Worm (Caenorhabditis elegans): Measurements from ENCODE around the gene srab-13.

srab-13 gene

DNA sequence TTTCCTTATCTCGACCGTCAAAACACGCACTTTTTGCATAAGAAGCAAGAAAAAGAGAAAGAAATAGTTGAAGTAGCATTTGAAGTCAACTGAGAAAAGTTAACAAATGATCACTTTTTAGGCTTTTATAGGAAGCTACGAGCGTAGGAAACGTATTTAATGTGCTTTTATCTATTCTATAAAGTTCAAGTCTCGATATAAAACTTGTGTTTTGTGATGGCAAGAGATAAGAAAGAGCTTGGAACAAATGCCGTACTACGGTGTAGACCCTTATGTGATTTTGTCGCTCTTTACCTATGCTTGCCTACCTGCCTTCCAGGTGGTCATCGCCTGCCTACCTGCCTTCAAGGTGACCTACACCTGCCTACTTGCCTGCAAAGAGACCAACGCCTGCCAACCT is 23.5 kb downstream of the srab-13 start, which contains the start of gene clec-206:
TSS of gene clec-206 (minus strand) at position 101 of the 400 bp plus-strand sequence.
- TF ChIP-seq drap-1 (GFP tag; optimal IDR thresholded peaks at IDR 0.05), result no peak
- no peak for TF ChIP-seq sem-2 (GFP tag; optimal IDR thresholded peaks at IDR 0.05)
- no peak for TF ChIP-seq ceh-43 (GFP tag; optimal IDR thresholded peaks at IDR 0.05)
- no peak for TF ChIP-seq lin-13 (tag; optimal IDR thresholded peaks at IDR 0.05)
- TF ChIP-seq nhr-237 (tag; optimal IDR thresholded peaks at IDR 0.05), result no peak
- TF ChIP-seq unc-39 (tag; optimal IDR thresholded peaks at IDR 0.05), result no peak
- TF ChIP-seq sptf-1 (tag; optimal IDR thresholded peaks at IDR 0.05), result no peak
- TF ChIP-seq tbx-8 (GFP tag; optimal IDR thresholded peaks at IDR 0.05), result no peak
- no peak for TF ChIP-seq cnd-1 (tag; optimal IDR thresholded peaks at IDR 0.05)
- no peak for TF ChIP-seq ztf-11 (tag; optimal IDR thresholded peaks at IDR 0.05)
- TF ChIP-seq ham-2 (GFP tag; optimal IDR thresholded peaks at IDR 0.05), result no peak
- TF ChIP-seq M03D4.4 (tag; optimal IDR thresholded peaks at IDR 0.05), result no peak
- no peak for TF ChIP-seq zip-8 (tag; optimal IDR thresholded peaks at IDR 0.05)
- no peak for TF ChIP-seq mls-2 (tag; optimal IDR thresholded peaks at IDR 0.05)
- no peak for TF ChIP-seq lsy-2 (tag; optimal IDR thresholded peaks at IDR 0.05)
- no peak for TF ChIP-seq nhr-2 (tag; optimal IDR thresholded peaks at IDR 0.05)
- TF ChIP-seq elt-1 (tag; optimal IDR thresholded peaks at IDR 0.05; ENCODE audit: borderline replicate concordance, insufficient read depth), result no peak

- TF ChIP-seq nhr-2 (tag; optimal IDR thresholded peaks at IDR 0.05) (no peak), lsy-2 (tag; optimal IDR thresholded peaks at IDR 0.05) (no peak), hlh-1 (tag; optimal IDR thresholded peaks at IDR 0.05) (no peak), mab-5 (tag; optimal IDR thresholded peaks at IDR 0.05) (no peak), nhr-12 (tag; optimal IDR thresholded peaks at IDR 0.05) (no peak), ceh-83 (GFP tag; optimal IDR thresholded peaks at IDR 0.05) (no peak), snpc-4 (tag; optimal IDR thresholded peaks at IDR 0.05) (no peak), unc-120 (tag; optimal IDR thresholded peaks at IDR 0.05; ENCODE audit: poor library complexity, severe bottlenecking) (no peak), nhr-76 (tag; optimal IDR thresholded peaks at IDR 0.05) (no peak), ztf-11 (tag; optimal IDR thresholded peaks at IDR 0.05) (no peak)
Observed at ce11 chrV:1999531-2000094, 28.1 kb downstream of the srab-13 start, which contains the start of gene alh-5. Gene alh-5 (minus strand): TSS chrV:1999581.

DNA sequence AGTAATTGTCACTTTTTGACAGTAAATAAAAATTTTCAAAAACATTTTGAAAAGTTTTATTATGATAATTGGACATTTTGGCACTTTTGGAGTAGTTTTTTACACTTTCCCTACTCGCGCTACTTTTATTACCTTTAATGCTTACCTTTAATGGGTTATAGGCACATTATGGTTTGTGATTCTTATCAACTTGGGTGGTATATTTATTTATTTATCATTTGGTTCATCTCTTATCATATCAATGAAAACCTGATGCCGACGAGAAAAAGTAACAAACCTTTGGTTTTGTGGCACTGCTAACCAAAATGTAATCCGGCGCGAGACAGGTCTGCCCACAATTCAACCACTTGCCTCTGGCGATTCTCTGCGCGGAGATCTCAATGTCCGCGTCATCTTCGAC is 29.3 kb downstream of the srab-13 start:
- TF ChIP-seq lin-32 (GFP tag; optimal IDR thresholded peaks at IDR 0.05) (no peak), ceh-39 (tag; optimal IDR thresholded peaks at IDR 0.05) (no peak), nhr-76 (tag; optimal IDR thresholded peaks at IDR 0.05) (no peak), snpc-4 (tag; optimal IDR thresholded peaks at IDR 0.05) (no peak), flh-1 (GFP tag; optimal IDR thresholded peaks at IDR 0.05) (no peak), tbx-8 (GFP tag; optimal IDR thresholded peaks at IDR 0.05) (no peak), M03D4.4 (tag; optimal IDR thresholded peaks at IDR 0.05) (no peak), nhr-28 (tag; optimal IDR thresholded peaks at IDR 0.05) (no peak), bed-3 (GFP tag; optimal IDR thresholded peaks at IDR 0.05) (no peak), lsy-2 (tag; optimal IDR thresholded peaks at IDR 0.05) (no peak), unc-39 (tag; optimal IDR thresholded peaks at IDR 0.05) (no peak), ham-2 (GFP tag; optimal IDR thresholded peaks at IDR 0.05) (no peak), unc-120 (tag; optimal IDR thresholded peaks at IDR 0.05; ENCODE audit: poor library complexity, severe bottlenecking) (no peak), unc-62 (GFP tag; optimal IDR thresholded peaks at IDR 0.05) (no peak), mls-2 (tag; optimal IDR thresholded peaks at IDR 0.05) (no peak), ztf-11 (tag; optimal IDR thresholded peaks at IDR 0.05) (no peak), mab-5 (tag; optimal IDR thresholded peaks at IDR 0.05) (no peak), nhr-2 (tag; optimal IDR thresholded peaks at IDR 0.05) (no peak), zip-8 (tag; optimal IDR thresholded peaks at IDR 0.05) (no peak), pha-4 (tag; optimal IDR thresholded peaks at IDR 0.05) (no peak)

ce11 chrV:1992515-1992968 is 35.1 kb downstream of the srab-13 start, which contains the start of gene tnt-4:
Gene tnt-4 (minus strand): TSS chrV:1992918.
- TF ChIP-seq bed-3 (GFP tag; optimal IDR thresholded peaks at IDR 0.05), result no peak
- TF ChIP-seq mls-2 (tag; optimal IDR thresholded peaks at IDR 0.05), result no peak

- no peak for TF ChIP-seq mab-5 (tag; optimal IDR thresholded peaks at IDR 0.05)
- TF ChIP-seq nhr-237 (tag; optimal IDR thresholded peaks at IDR 0.05), result no peak
- TF ChIP-seq ceh-43 (GFP tag; optimal IDR thresholded peaks at IDR 0.05), result no peak
- TF ChIP-seq ceh-39 (tag; optimal IDR thresholded peaks at IDR 0.05), result no peak
- no peak for TF ChIP-seq lsy-2 (tag; optimal IDR thresholded peaks at IDR 0.05)
- TF ChIP-seq mep-1 (tag; optimal IDR thresholded peaks at IDR 0.05), result no peak
- TF ChIP-seq sem-2 (GFP tag; optimal IDR thresholded peaks at IDR 0.05), result no peak
- TF ChIP-seq unc-39 (tag; optimal IDR thresholded peaks at IDR 0.05), result no peak
- TF ChIP-seq zip-8 (tag; optimal IDR thresholded peaks at IDR 0.05), result no peak
Observed at ce11 chrV:1991381-1991780, 36.3 kb downstream of the srab-13 start.
